Worm (Caenorhabditis elegans): Measurements from ENCODE around the gene Y53F4B.18.

Gene Y53F4B.18

DNA sequence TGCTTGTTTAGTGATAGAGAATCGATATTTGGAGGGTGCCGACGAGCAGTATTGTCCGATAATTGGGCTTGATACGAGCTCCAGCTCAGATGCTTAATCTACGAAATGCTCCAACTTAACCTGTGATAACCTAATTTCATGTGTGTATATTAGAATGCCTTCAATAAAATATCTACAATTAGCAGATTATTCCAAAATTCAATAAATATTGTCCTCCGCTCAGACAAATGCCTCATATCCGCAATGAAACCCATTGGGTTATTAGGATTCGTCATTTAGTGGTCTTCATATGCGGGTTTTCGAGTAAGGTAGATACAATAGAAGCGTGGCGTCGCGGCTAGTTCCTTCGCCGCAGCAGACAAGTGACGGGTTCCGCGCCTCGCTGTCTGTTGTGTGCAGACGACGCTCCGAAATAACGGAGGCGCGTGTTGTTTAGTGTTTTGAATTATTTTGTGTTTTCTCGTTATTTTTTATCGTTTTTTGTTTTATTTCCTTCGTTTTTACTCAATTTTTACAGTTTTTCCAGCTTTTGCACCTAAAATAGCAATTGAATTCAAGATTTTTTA is 45.8 kb downstream of the Y53F4B.18 start, which contains the start of gene cmtr-1 (continued):
- TF ChIP-seq snpc-1.1 (tag; optimal IDR thresholded peaks at IDR 0.05; ENCODE audit: insufficient read depth) (peak; percentile 100), K12H6.12 (tag; optimal IDR thresholded peaks at IDR 0.05) (peak; percentile 81), sea-2 (GFP tag; IDR thresholded peaks at IDR 0.05) (no peak), snpc-1.3 (tag; optimal IDR thresholded peaks at IDR 0.05; ENCODE audit: insufficient read depth) (peak; percentile 98), mxl-1 (tag; optimal IDR thresholded peaks at IDR 0.05) (no peak), F22D6.2 (tag; optimal IDR thresholded peaks at IDR 0.05) (peak; percentile 74), ceh-91 (GFP tag; IDR thresholded peaks at IDR 0.05) (peak; percentile 85), F23B12.7 (tag; optimal IDR thresholded peaks at IDR 0.05; ENCODE audit: insufficient read depth) (peak; percentile 69), him-1 (tag; optimal IDR thresholded peaks at IDR 0.05) (peak; percentile 95), athp-1 (tag; optimal IDR thresholded peaks at IDR 0.05) (peak; percentile 94), sdz-38 (tag; optimal IDR thresholded peaks at IDR 0.05) (no peak), lsy-27 (tag; optimal IDR thresholded peaks at IDR 0.05; ENCODE audit: borderline replicate concordance, insufficient read depth) (peak; percentile 78), snpc-4 (GFP tag; optimal IDR thresholded peaks at IDR 0.05) (peak; percentile 100), snpc-4 (tag; optimal IDR thresholded peaks at IDR 0.05) (peak; percentile 100), atf-7 (tag; optimal IDR thresholded peaks at IDR 0.05) (peak; percentile 93), ama-1 (optimal IDR thresholded peaks at IDR 0.05) (peak; percentile 77), ama-1 (GFP tag; optimal IDR thresholded peaks at IDR 0.05) (peak in 1 of 2 experiments; percentile 76), madf-10 (tag; optimal IDR thresholded peaks at IDR 0.05) (peak; percentile 87), aptf-3 (GFP tag; IDR thresholded peaks at IDR 0.05) (no peak), F39B2.1 (GFP tag; IDR thresholded peaks at IDR 0.05) (peak; percentile 89; the same call in 1 of the 2 replicates), Y67H2A.10 (GFP tag; conservative IDR thresholded peaks at IDR 0.05) (no peak), hrde-1 (tag; optimal IDR thresholded peaks at IDR 0.05; ENCODE audit: borderline replicate concordance) (peak; percentile 91), nfya-2 (GFP tag; IDR thresholded peaks at IDR 0.05) (no peak), madf-6 (GFP tag; IDR thresholded peaks at IDR 0.05) (peak; percentile 93), gei-17 (GFP tag; optimal IDR thresholded peaks at IDR 0.05) (peak; percentile 90), ceh-58 (GFP tag; IDR thresholded peaks at IDR 0.05) (0 out of 2 replicates have a peak, but pooled peaks have one; percentile 2), F57C9.4 (tag; optimal IDR thresholded peaks at IDR 0.05) (peak; percentile 71), lag-1 (GFP tag; IDR thresholded peaks at IDR 0.05) (0 out of 2 replicates have a peak, but pooled peaks have one; percentile 54), B0019.2 (GFP tag; conservative IDR thresholded peaks at IDR 0.05) (peak; percentile 73), rcor-1 (GFP tag; IDR thresholded peaks at IDR 0.05) (peak; percentile 97), nhr-179 (tag; optimal IDR thresholded peaks at IDR 0.05) (peak; percentile 28), ztf-22 (GFP tag; optimal IDR thresholded peaks at IDR 0.05) (peak; percentile 37), pbrm-1 (GFP tag; IDR thresholded peaks at IDR 0.05) (peak; percentile 99), F10E7.11 (tag; optimal IDR thresholded peaks at IDR 0.05) (peak; percentile 74), zim-3 (tag; optimal IDR thresholded peaks at IDR 0.05) (peak; percentile 97), ceh-40 (GFP tag; IDR thresholded peaks at IDR 0.05) (no peak), Y56A3A.18 (GFP tag; IDR thresholded peaks at IDR 0.05) (no peak; the same call in 1 of the 2 replicates), snpc-3.4 (tag; optimal IDR thresholded peaks at IDR 0.05) (peak; percentile 99), tbp1 (GFP tag; optimal IDR thresholded peaks at IDR 0.05) (peak; percentile 84), K11D2.4 (GFP tag; IDR thresholded peaks at IDR 0.05) (peak; percentile 90), ztf-28 (GFP tag; IDR thresholded peaks at IDR 0.05) (peak; percentile 86), cebp-1 (GFP tag; IDR thresholded peaks at IDR 0.05) (no peak), cebp-1 (tag; optimal IDR thresholded peaks at IDR 0.05) (peak; percentile 89), F37B4.10 (GFP tag; IDR thresholded peaks at IDR 0.05) (no peak), xnd-1 (tag; optimal IDR thresholded peaks at IDR 0.05) (peak; percentile 54), lin-54 (GFP tag; optimal IDR thresholded peaks at IDR 0.05) (peak; percentile 96), sptf-2 (GFP tag; optimal IDR thresholded peaks at IDR 0.05) (peak; percentile 80), Y79H2A.3 (GFP tag; conservative IDR thresholded peaks at IDR 0.05) (peak; percentile 65; the same call in 1 of the 2 replicates)
